Fruit fly (Drosophila melanogaster) whole organism, adult: ENCODE measurements around the gene MYPT-75D.

Experiments used
- CG12768 ChIP-seq: fragments of 200-800 bp; sonication (Bioruptor generic); optimal IDR thresholded peaks from 2 replicates; lab custom pipeline; 2017; ENCODE audit warnings: missing biosample characterization, missing genetic modification characterization, mild to moderate bottlenecking, moderate library complexity, missing genetic modification reagents
- CG14711 ChIP-seq: fragments of 200-800 bp; sonication (Bioruptor generic); optimal IDR thresholded peaks from 2 replicates; lab custom pipeline; 2018; ENCODE audit warnings: missing biosample characterization, mild to moderate bottlenecking, missing genetic modification characterization, moderate library complexity
- CG5204 ChIP-seq: fragments of 200-800 bp; sonication (Bioruptor generic); optimal IDR thresholded peaks from 2 replicates; lab custom pipeline; 2016; ENCODE audit warnings: missing biosample characterization, missing genetic modification characterization
- CG7045 ChIP-seq: fragments of 200-800 bp; sonication (Bioruptor generic); optimal IDR thresholded peaks from 2 replicates; lab custom pipeline; 2017; ENCODE audit warnings: missing biosample characterization, mild to moderate bottlenecking, missing genetic modification characterization
- CG7101 ChIP-seq: fragments of 200-800 bp; sonication (Bioruptor generic); optimal IDR thresholded peaks from 2 replicates; lab custom pipeline; 2018; ENCODE audit warnings: missing biosample characterization, mild to moderate bottlenecking, missing genetic modification characterization, moderate library complexity
- Clk ChIP-seq: fragments of 200-800 bp; sonication (Bioruptor generic); optimal IDR thresholded peaks from 2 replicates; lab custom pipeline; 2017; ENCODE audit warnings: missing biosample characterization, missing genetic modification characterization
- Hr96 ChIP-seq: fragments of 200-800 bp; sonication (Bioruptor generic); optimal IDR thresholded peaks from 2 replicates; lab custom pipeline; 2016; ENCODE audit warnings: missing biosample characterization, missing genetic modification characterization
- cnc ChIP-seq, 2 experiments: fragments of >200 bp; optimal IDR thresholded peaks; 2 replicates each; lab custom pipeline; 2017
- kay ChIP-seq: fragments of 200-800 bp; sonication (Bioruptor generic); peaks from one replicate; lab custom pipeline; 2016; ENCODE audit warnings: missing biosample characterization, missing genetic modification characterization, borderline replicate concordance
- ovo ChIP-seq: fragments of 200-800 bp; sonication (Bioruptor generic); optimal IDR thresholded peaks from 2 replicates; lab custom pipeline; 2016; ENCODE audit warnings: missing biosample characterization, missing genetic modification characterization
- tj ChIP-seq: fragments of 200-800 bp; sonication (Bioruptor generic); optimal IDR thresholded peaks from 3 replicates; lab custom pipeline; 2017; ENCODE audit warnings: missing biosample characterization, mild to moderate bottlenecking, missing genetic modification characterization, moderate library complexity

DNA sequence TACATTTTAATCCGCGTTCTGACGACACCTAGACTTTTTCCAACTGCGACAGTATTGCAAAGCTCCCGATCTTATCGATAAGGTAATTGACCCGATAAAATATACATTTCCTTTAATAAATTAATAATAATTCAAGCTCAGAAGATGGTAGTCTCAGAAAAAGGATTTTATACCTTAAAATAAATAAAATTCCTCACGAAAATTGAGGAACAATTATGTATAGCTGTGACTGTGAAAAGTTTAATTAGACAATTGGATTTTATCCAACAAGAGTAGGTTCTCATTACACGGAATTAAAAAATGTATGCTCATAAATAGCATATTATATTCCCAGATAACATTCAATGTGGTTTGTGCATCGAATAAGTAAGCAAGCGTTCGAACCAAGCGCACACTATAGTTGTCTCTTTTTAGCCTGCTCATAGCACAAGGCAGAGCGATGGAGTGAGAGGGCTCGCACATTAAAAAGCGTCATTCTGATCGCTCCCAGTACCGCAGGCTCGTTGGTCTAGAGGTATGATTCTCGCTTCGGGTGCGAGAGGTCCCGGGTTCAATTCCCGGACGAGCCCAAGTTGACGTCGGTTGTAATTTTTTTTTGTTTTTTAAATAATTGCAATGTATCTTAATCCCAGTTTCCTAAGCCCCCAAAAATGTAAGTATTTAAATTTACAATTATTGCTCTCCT lies 7.7 kb upstream of the MYPT-75D start, which contains the start of the genes CG13380 and CG4174:
- TF ChIP-seq tj (no peak), Hr96 (GFP tag; lab: Kevin White, UChicago) (no peak), cnc (optimal IDR thresholded peaks at IDR 0.05; lab: Kevin White, UChicago) (no peak), Clk (GFP tag; lab: Kevin White, UChicago) (no peak), CG12768 (GFP tag; lab: Kevin White, UChicago) (no peak), ovo (GFP tag; lab: Kevin White, UChicago) (no peak), CG14711 (tag; lab: Kevin White, UChicago) (no peak), CG5204 (no peak), CG7045 (GFP tag; lab: Kevin White, UChicago) (no peak), CG7101 (no peak), kay (no peak)
